Fruit fly (Drosophila melanogaster) whole organism, embryonic: Measurements from ENCODE around the gene eIF4G2.

Experiments
- Bgb ChIP-seq: fragments of 200-800 bp; sonication (Bioruptor generic); IDR thresholded peaks from 2 replicates; pipeline ENCODE4 v1.3.6; 2022; ENCODE audit warnings: missing biosample characterization, missing genetic modification characterization; ENCODE audit not compliant: partially characterized antibody
- CG12391 ChIP-seq: fragments of 200-800 bp; sonication (Bioruptor generic); optimal IDR thresholded peaks from 3 replicates; lab custom pipeline; 2018; ENCODE audit warnings: missing biosample characterization, mild to moderate bottlenecking, missing genetic modification characterization, moderate library complexity
- CG13123 ChIP-seq: fragments of 200-800 bp; sonication (Bioruptor generic); optimal IDR thresholded peaks from 2 replicates; lab custom pipeline; 2016; ENCODE audit warnings: missing biosample characterization, missing genetic modification characterization
- CG14050 ChIP-seq: fragments of 200-800 bp; sonication (Bioruptor generic); IDR thresholded peaks from 3 replicates; pipeline ENCODE4 v1.3.6; 2022; ENCODE audit warnings: missing biosample characterization, missing genetic modification characterization
- CG3281 ChIP-seq: fragments of 200-800 bp; sonication (Bioruptor generic); optimal IDR thresholded peaks from 3 replicates; lab custom pipeline; 2017; ENCODE audit warnings: missing biosample characterization, mild to moderate bottlenecking, missing genetic modification characterization
- CG6272 ChIP-seq: fragments of 200-800 bp; sonication (Bioruptor generic); IDR thresholded peaks from 2 replicates; pipeline ENCODE4 v1.3.6; 2022; ENCODE audit warnings: missing biosample characterization, missing genetic modification characterization
- Doc2 ChIP-seq: fragments of 200-800 bp; sonication (Bioruptor generic); IDR thresholded peaks from 2 replicates; pipeline ENCODE4 v1.3.6; 2022; ENCODE audit warnings: missing biosample characterization, missing genetic modification characterization
- GATAe ChIP-seq: fragments of 200-800 bp; sonication (Bioruptor generic); conservative IDR thresholded peaks from 2 replicates; pipeline ENCODE4 v1.3.6; 2022; ENCODE audit warnings: missing biosample characterization, missing genetic modification characterization
- tup ChIP-seq: fragments of 200-800 bp; sonication (Bioruptor generic); optimal IDR thresholded peaks from 2 replicates; lab custom pipeline; 2016; ENCODE audit warnings: missing biosample characterization, mild to moderate bottlenecking, missing genetic modification characterization, moderate library complexity

dm6 chr3R:23784925-23785680 lies 33.9 kb downstream of the eIF4G2 start:
- TF ChIP-seq CG14050 (GFP tag; lab: Robert Waterston, UW) = no peak
- no peak for TF ChIP-seq Bgb
- TF ChIP-seq Doc2 (GFP tag; lab: Robert Waterston, UW) = no peak
- no peak for TF ChIP-seq GATAe (GFP tag; lab: Robert Waterston, UW)
- no peak for TF ChIP-seq CG13123 (GFP tag; lab: Kevin White, UChicago)
- no peak for TF ChIP-seq CG6272 (GFP tag; lab: Robert Waterston, UW)
- TF ChIP-seq CG3281 (GFP tag; lab: Kevin White, UChicago) = no peak
- no peak for TF ChIP-seq CG12391 (tag; lab: Kevin White, UChicago)
- no peak for TF ChIP-seq tup (GFP tag; lab: Kevin White, UChicago)
